Fruit fly (Drosophila melanogaster): ENCODE measurements around the gene CG3448.

The CG3448 gene

dm6 chr3L:9422636-9423419, 28.5 kb downstream of the CG3448 start, which contains the start of gene aay (continued):
- TF ChIP-seq dl (GFP tag; optimal IDR thresholded peaks at IDR 0.05; ENCODE audit: insufficient read depth in 1 of 2, partially characterized antibody in 2 of 2) = no peak
- TF ChIP-seq jim (GFP tag; optimal IDR thresholded peaks at IDR 0.05) = no peak

dm6 chr3L:9422135-9422534, 29.2 kb downstream of the CG3448 start:
- no peak for TF ChIP-seq Rel (GFP tag; optimal IDR thresholded peaks at IDR 0.05)
- TF ChIP-seq Rel (tag; optimal IDR thresholded peaks at IDR 0.05) = peak; percentile 90
- TF ChIP-seq dmrt93B (GFP tag; optimal IDR thresholded peaks at IDR 0.05) = no peak

- TF ChIP-seq rgr (GFP tag; optimal IDR thresholded peaks at IDR 0.05) (no peak), jim (GFP tag; optimal IDR thresholded peaks at IDR 0.05) (no peak), dl (GFP tag; optimal IDR thresholded peaks at IDR 0.05; ENCODE audit: insufficient read depth in 1 of 2, partially characterized antibody in 2 of 2) (no peak), Hnf4 (GFP tag; optimal IDR thresholded peaks at IDR 0.05) (no peak), CrebA (GFP tag; optimal IDR thresholded peaks at IDR 0.05; ENCODE audit: borderline replicate concordance) (no peak), fru (GFP tag; optimal IDR thresholded peaks at IDR 0.05) (no peak), foxo (GFP tag; optimal IDR thresholded peaks at IDR 0.05) (no peak), Jra (GFP tag; optimal IDR thresholded peaks at IDR 0.05) (no peak), lola (GFP tag; optimal IDR thresholded peaks at IDR 0.05) (no peak), Abd-B (GFP tag; optimal IDR thresholded peaks at IDR 0.05) (no peak), CG9705 (GFP tag; optimal IDR thresholded peaks at IDR 0.05) (no peak)
Measured at dm6 chr3L:9421621-9422020, 29.8 kb downstream of the CG3448 start.

dm6 chr3L:9420819-9421130, 30.6 kb downstream of the CG3448 start:
- no peak for TF ChIP-seq Hr78 (GFP tag; optimal IDR thresholded peaks at IDR 0.05)

dm6 chr3L:9420054-9420818, 31.1 kb downstream of the CG3448 start:
- TF ChIP-seq dmrt93B (GFP tag; optimal IDR thresholded peaks at IDR 0.05) (peak; percentile 80), Myc (optimal IDR thresholded peaks at IDR 0.05) (no peak), Jra (GFP tag; optimal IDR thresholded peaks at IDR 0.05) (peak; percentile 88), brk (GFP tag; optimal IDR thresholded peaks at IDR 0.05) (peak; percentile 38), Dfd (GFP tag; optimal IDR thresholded peaks at IDR 0.05) (no peak), fru (GFP tag; optimal IDR thresholded peaks at IDR 0.05) (peak; percentile 94), Vsx2 (GFP tag; optimal IDR thresholded peaks at IDR 0.05; ENCODE audit: partially characterized antibody) (no peak), ey (GFP tag; optimal IDR thresholded peaks at IDR 0.05) (peak; percentile 93), br (GFP tag; optimal IDR thresholded peaks at IDR 0.05) (peak; percentile 95), CG32264 (GFP tag; optimal IDR thresholded peaks at IDR 0.05) (peak; percentile 86), Hr78 (GFP tag; optimal IDR thresholded peaks at IDR 0.05) (no peak), usp (GFP tag; optimal IDR thresholded peaks at IDR 0.05) (no peak), psq (GFP tag; optimal IDR thresholded peaks at IDR 0.05) (peak; percentile 86), Abd-B (GFP tag; optimal IDR thresholded peaks at IDR 0.05) (no peak), sage (GFP tag; optimal IDR thresholded peaks at IDR 0.05) (peak; percentile 71), OdsH (GFP tag; optimal IDR thresholded peaks at IDR 0.05) (peak; percentile 90), h (GFP tag; optimal IDR thresholded peaks at IDR 0.05) (peak; percentile 90), Rel (GFP tag; optimal IDR thresholded peaks at IDR 0.05) (peak; percentile 46), Rel (tag; optimal IDR thresholded peaks at IDR 0.05) (peak; percentile 66), jim (GFP tag; optimal IDR thresholded peaks at IDR 0.05) (no peak), dsf (GFP tag; optimal IDR thresholded peaks at IDR 0.05; ENCODE audit: borderline replicate concordance) (peak; percentile 27), tai (GFP tag; optimal IDR thresholded peaks at IDR 0.05) (peak; percentile 78), HLH106 (tag; optimal IDR thresholded peaks at IDR 0.05) (peak; percentile 91), woc (GFP tag; optimal IDR thresholded peaks at IDR 0.05) (peak; percentile 77), CG9705 (GFP tag; optimal IDR thresholded peaks at IDR 0.05) (peak; percentile 62), Hnf4 (GFP tag; optimal IDR thresholded peaks at IDR 0.05) (peak; percentile 87), rgr (GFP tag; optimal IDR thresholded peaks at IDR 0.05) (peak; percentile 88), GATAd (GFP tag; optimal IDR thresholded peaks at IDR 0.05) (peak; percentile 12), Sp1 (GFP tag; optimal IDR thresholded peaks at IDR 0.05) (peak; percentile 90), N (GFP tag; optimal IDR thresholded peaks at IDR 0.05) (no peak), dl (GFP tag; optimal IDR thresholded peaks at IDR 0.05; ENCODE audit: insufficient read depth in 1 of 2, partially characterized antibody in 2 of 2) (no peak), CrebA (GFP tag; optimal IDR thresholded peaks at IDR 0.05; ENCODE audit: borderline replicate concordance) (no peak), Mio (GFP tag; optimal IDR thresholded peaks at IDR 0.05) (peak; percentile 27), foxo (GFP tag; optimal IDR thresholded peaks at IDR 0.05) (peak; percentile 60 to 92)

Measured in whole organism, wandering third instar larva.